Worm (Caenorhabditis elegans) whole organism, L4 larva: ENCODE data around the gene F44F4.15.

ENCODE experiments used
- F10B5.3 ChIP-seq: sonication (generic microtip); optimal IDR thresholded peaks from 2 replicates; lab custom pipeline; 2016; ENCODE audit warnings: mild to moderate bottlenecking, missing genetic modification characterization, missing compliant biosample characterization
- T20F7.1 ChIP-seq: fragments of 200-800 bp; sonication (Bioruptor generic); optimal IDR thresholded peaks from 2 replicates; lab custom pipeline; 2018; ENCODE audit warnings: mild to moderate bottlenecking, missing genetic modification characterization, missing compliant biosample characterization
- Y105C5A.15 ChIP-seq: fragments of 200-800 bp; sonication (Bioruptor generic); IDR thresholded peaks from 2 replicates; pipeline ENCODE4 v1.3.6; 2022; ENCODE audit warnings: missing genetic modification characterization, missing compliant biosample characterization
- Y5F2A.4 ChIP-seq: fragments of 200-800 bp; sonication (Bioruptor generic); optimal IDR thresholded peaks from 2 replicates; lab custom pipeline; 2018; ENCODE audit warnings: mild to moderate bottlenecking, missing genetic modification characterization, missing compliant biosample characterization
- ZK337.2 ChIP-seq: fragments of 200-800 bp; sonication (Bioruptor generic); IDR thresholded peaks from 2 replicates; pipeline ENCODE4 v1.3.6; 2022; ENCODE audit warnings: missing genetic modification reagents, missing genetic modification characterization, missing compliant biosample characterization
- ZK546.5 ChIP-seq, 2 experiments: sonication (generic microtip); optimal IDR thresholded peaks; 2 replicates each; lab custom pipeline; 2017; ENCODE audit warnings: missing biosample characterization in 2 of 2, missing genetic modification characterization in 2 of 2
- ama-1 ChIP-seq: fragments of 150-350 bp; optimal IDR thresholded peaks from 2 replicates; lab custom pipeline; 2014; ENCODE audit warnings: inconsistent platforms, mixed read lengths
- daf-16 ChIP-seq, 3 experiments: sonication (generic microtip); optimal IDR thresholded peaks; 2 replicates each; lab custom pipeline; 2016 to 2017; ENCODE audit warnings: missing genetic modification characterization in 3 of 3, missing genetic modification reagents in 3 of 3, mild to moderate bottlenecking in 2 of 3, missing compliant biosample characterization in 2 of 3, missing biosample characterization in 1 of 3, moderate library complexity in 1 of 3
- daf-8 ChIP-seq: fragments of 200-800 bp; sonication (Bioruptor generic); IDR thresholded peaks from 2 replicates; pipeline ENCODE4 v1.3.6; 2022; ENCODE audit warnings: missing genetic modification characterization, missing compliant biosample characterization
- dmd-6 ChIP-seq: fragments of 200-800 bp; sonication (Bioruptor generic); IDR thresholded peaks from 2 replicates; pipeline ENCODE4 v1.3.6; 2022; ENCODE audit warnings: missing genetic modification reagents, missing genetic modification characterization, missing compliant biosample characterization
- dve-1 ChIP-seq: sonication (generic microtip); optimal IDR thresholded peaks from 2 replicates; lab custom pipeline; 2017; ENCODE audit warnings: antibody characterized with exemption, mild to moderate bottlenecking, missing genetic modification characterization, missing compliant biosample characterization; ENCODE audit not compliant: insufficient read depth
- fkh-10 ChIP-seq: fragments of 150-350 bp; optimal IDR thresholded peaks from 2 replicates; lab custom pipeline; 2014; ENCODE audit warnings: missing biosample characterization, missing genetic modification reagents, missing genetic modification characterization
- fos-1 ChIP-seq: fragments of 150-350 bp; optimal IDR thresholded peaks from 2 replicates; lab custom pipeline; 2014; ENCODE audit warnings: missing biosample characterization, missing genetic modification characterization
- hlh-11 ChIP-seq: fragments of 200-800 bp; sonication (Bioruptor generic); optimal IDR thresholded peaks from 2 replicates; lab custom pipeline; 2018; ENCODE audit warnings: mild to moderate bottlenecking, missing genetic modification characterization, missing compliant biosample characterization
- hmg-1.1 ChIP-seq: fragments of 200-800 bp; sonication (Bioruptor generic); IDR thresholded peaks from 2 replicates; pipeline ENCODE4 v1.3.6; 2022; ENCODE audit warnings: missing genetic modification reagents, missing genetic modification characterization, missing compliant biosample characterization
- jun-1 ChIP-seq: fragments of 150-350 bp; optimal IDR thresholded peaks from 2 replicates; lab custom pipeline; 2014; ENCODE audit warnings: missing biosample characterization, missing genetic modification reagents, missing genetic modification characterization
- lin-13 ChIP-seq: fragments of 150-350 bp; optimal IDR thresholded peaks from 2 replicates; lab custom pipeline; 2014; ENCODE audit warnings: missing biosample characterization, missing genetic modification reagents, missing genetic modification characterization
- lin-38 ChIP-seq: fragments of 200-800 bp; sonication (Bioruptor generic); IDR thresholded peaks from 2 replicates; pipeline ENCODE4 v1.3.6; 2022; ENCODE audit warnings: missing genetic modification reagents, missing genetic modification characterization, missing compliant biosample characterization
- lin-39 ChIP-seq: fragments of 150-350 bp; optimal IDR thresholded peaks from 2 replicates; lab custom pipeline; 2014; ENCODE audit warnings: missing biosample characterization, missing genetic modification reagents, missing genetic modification characterization
- madf-9 ChIP-seq: fragments of 200-800 bp; sonication (Bioruptor generic); conservative IDR thresholded peaks from 2 replicates; pipeline ENCODE4 v1.3.6; 2022; ENCODE audit warnings: missing genetic modification reagents, missing genetic modification characterization, missing compliant biosample characterization
- mdt-29 ChIP-seq: fragments of 200-800 bp; sonication (Bioruptor generic); IDR thresholded peaks from 2 replicates; pipeline ENCODE4 v1.3.6; 2022; ENCODE audit warnings: missing genetic modification reagents, missing genetic modification characterization, missing compliant biosample characterization
- mxl-3 ChIP-seq: fragments of 200-800 bp; sonication (Bioruptor generic); optimal IDR thresholded peaks from 2 replicates; lab custom pipeline; 2018; ENCODE audit warnings: mild to moderate bottlenecking, missing genetic modification characterization, missing compliant biosample characterization
- nhr-102 ChIP-seq: sonication (generic microtip); optimal IDR thresholded peaks from 2 replicates; lab custom pipeline; 2016; ENCODE audit warnings: mild to moderate bottlenecking, missing genetic modification characterization, moderate library complexity, missing compliant biosample characterization
- nhr-11 ChIP-seq: fragments of 150-350 bp; optimal IDR thresholded peaks from 2 replicates; lab custom pipeline; 2014; ENCODE audit warnings: missing biosample characterization, missing genetic modification characterization
- nhr-28 ChIP-seq: fragments of 150-350 bp; optimal IDR thresholded peaks from 2 replicates; lab custom pipeline; 2014; ENCODE audit warnings: missing biosample characterization, missing genetic modification characterization
- nhr-76 ChIP-seq: fragments of 150-350 bp; optimal IDR thresholded peaks from 2 replicates; lab custom pipeline; 2014; ENCODE audit warnings: missing biosample characterization, missing genetic modification characterization
- nhr-77 ChIP-seq: fragments of 150-350 bp; optimal IDR thresholded peaks from 2 replicates; lab custom pipeline; 2014; ENCODE audit warnings: missing biosample characterization, missing genetic modification characterization
- pha-4 ChIP-seq, 2 experiments: fragments of 150-350 bp in 1 of 2; fragments of 200-800 bp in 1 of 2; sonication (Bioruptor generic) in 1 of 2; IDR thresholded peaks in 1 of 2; optimal IDR thresholded peaks in 1 of 2; 2 replicates each; pipeline versions ENCODE4 v1.3.6 to Lab custom; 2014 to 2022; ENCODE audit warnings: missing genetic modification characterization in 2 of 2, missing genetic modification reagents in 2 of 2, missing biosample characterization in 1 of 2, missing compliant biosample characterization in 1 of 2
- pqm-1 ChIP-seq: sonication (generic microtip); optimal IDR thresholded peaks from 2 replicates; lab custom pipeline; 2017; ENCODE audit warnings: missing biosample characterization, missing genetic modification characterization
- rbr-2 ChIP-seq: sonication (generic microtip); optimal IDR thresholded peaks from 2 replicates; lab custom pipeline; 2016; ENCODE audit warnings: missing genotype, missing genetic modification characterization, missing compliant biosample characterization
- sdz-12 ChIP-seq: fragments of 200-800 bp; sonication (Bioruptor generic); optimal IDR thresholded peaks from 2 replicates; lab custom pipeline; 2018; ENCODE audit warnings: mild to moderate bottlenecking, missing genetic modification characterization, missing compliant biosample characterization
- tag-97 ChIP-seq: fragments of 200-800 bp; sonication (Bioruptor generic); IDR thresholded peaks from 2 replicates; pipeline ENCODE4 v1.3.6; 2022; ENCODE audit warnings: missing genetic modification characterization, missing compliant biosample characterization
- unc-39 ChIP-seq: sonication (generic microtip); optimal IDR thresholded peaks from 2 replicates; lab custom pipeline; 2017; ENCODE audit warnings: missing biosample characterization, missing genetic modification characterization
- unc-62 ChIP-seq, 3 experiments: fragments of 150-350 bp in 1 of 3; sonication (generic microtip); optimal IDR thresholded peaks in 2 of 3; peaks in 1 of 3; 1 replicate in 1 of 3; 2 replicates in 2 of 3; lab custom pipeline; 2014 to 2017; ENCODE audit warnings: missing biosample characterization in 3 of 3, missing genetic modification characterization in 3 of 3, missing genetic modification reagents in 3 of 3, missing genotype in 1 of 3
- zag-1 ChIP-seq: fragments of 150-350 bp; optimal IDR thresholded peaks from 2 replicates; lab custom pipeline; 2014; ENCODE audit warnings: missing biosample characterization, missing genetic modification characterization
- zip-11 ChIP-seq: fragments of 200-800 bp; sonication (Bioruptor generic); IDR thresholded peaks from 2 replicates; pipeline ENCODE4 v1.3.6; 2022; ENCODE audit warnings: missing genetic modification characterization, missing compliant biosample characterization

Gene F44F4.15

DNA sequence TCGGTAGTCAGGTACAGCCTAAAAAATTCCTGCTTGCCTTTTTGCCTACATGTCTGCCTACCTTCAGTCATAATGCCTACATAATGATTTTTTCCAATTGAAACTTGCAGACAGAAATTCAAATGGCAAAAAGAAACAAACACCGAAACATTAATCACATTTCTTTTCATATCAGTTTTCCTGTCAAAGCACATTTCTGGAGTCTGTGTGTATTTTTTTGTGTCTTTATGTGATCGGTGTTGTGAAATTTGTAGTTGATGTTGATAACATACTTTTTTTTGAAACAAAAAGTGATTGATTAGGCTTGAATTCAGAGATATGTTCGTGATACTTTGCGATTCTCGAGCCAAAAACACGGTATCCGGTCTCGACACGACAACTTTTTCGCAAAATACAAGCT, 34.9 kb downstream of the F44F4.15 start:
- TF ChIP-seq daf-8 (GFP tag; lab: Robert Waterston, UW) (no peak), T20F7.1 (no peak), ZK546.5 (tag; optimal IDR thresholded peaks at IDR 0.05; lab: Kevin White, UChicago) (no peak), lin-38 (GFP tag; lab: Robert Waterston, UW) (no peak), ZK337.2 (GFP tag; lab: Robert Waterston, UW) (no peak), daf-16 (GFP tag; optimal IDR thresholded peaks at IDR 0.05; lab: Kevin White, UChicago) (no peak), daf-16 (tag; optimal IDR thresholded peaks at IDR 0.05; lab: Kevin White, UChicago) (peak; percentile 74), fkh-10 (no peak), dmd-6 (GFP tag; lab: Robert Waterston, UW) (peak; percentile 41; the same call in 1 of the 2 replicates), unc-39 (tag; lab: Kevin White, UChicago) (no peak), mdt-29 (no peak), lin-39 (no peak), mxl-3 (GFP tag; lab: Kevin White, UChicago) (peak; percentile 32), fos-1 (no peak), zip-11 (GFP tag; lab: Robert Waterston, UW) (no peak), lin-13 (no peak), pqm-1 (peak; percentile 69), nhr-76 (tag; lab: Kevin White, UChicago) (no peak), hlh-11 (peak; percentile 39), jun-1 (tag; lab: Kevin White, UChicago) (no peak), unc-62 (GFP tag; optimal IDR thresholded peaks at IDR 0.05 in 1 of 2; lab: Kevin White, UChicago) (peak in 1 of 2 experiments; percentile 14), unc-62 (tag; optimal IDR thresholded peaks at IDR 0.05; lab: Kevin White, UChicago) (no peak), nhr-28 (tag; lab: Kevin White, UChicago) (peak; percentile 99), Y5F2A.4 (GFP tag; lab: Kevin White, UChicago) (no peak), dve-1 (peak; percentile 32), sdz-12 (GFP tag; lab: Kevin White, UChicago) (no peak)

DNA sequence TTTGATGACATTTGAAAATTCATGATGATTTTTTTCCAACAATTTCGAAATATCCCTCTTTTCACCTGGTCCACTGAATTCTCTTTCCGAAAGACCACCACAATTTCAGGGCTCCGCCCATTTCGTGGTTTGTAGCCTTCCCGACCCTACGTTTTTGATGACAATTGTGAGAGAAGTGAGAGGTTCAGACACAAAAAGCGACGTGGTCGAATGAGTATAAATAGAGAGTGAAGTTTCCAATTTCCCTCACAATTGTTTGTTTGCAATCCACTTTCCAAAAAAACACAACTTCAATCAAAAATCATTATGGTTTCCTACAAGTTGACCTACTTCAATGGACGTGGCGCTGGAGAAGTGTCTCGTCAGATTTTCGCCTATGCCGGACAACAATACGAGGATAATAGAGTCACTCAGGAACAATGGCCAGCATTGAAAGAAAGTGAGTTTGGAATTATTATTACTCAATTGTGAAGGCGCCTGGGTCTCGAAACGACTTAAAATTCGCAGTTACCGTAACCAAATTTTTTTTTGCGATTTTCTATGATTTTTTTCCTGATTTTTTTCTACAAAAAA, 35.7 kb downstream of the F44F4.15 start, which contains the start of gene gst-5:
Gene gst-5, plus strand, starts transcription at position 246 of the 573 bp plus-strand sequence.
- TF ChIP-seq madf-9 (GFP tag; lab: Robert Waterston, UW) (no peak), rbr-2 (tag; lab: Kevin White, UChicago) (no peak), daf-16 (GFP tag; optimal IDR thresholded peaks at IDR 0.05; lab: Kevin White, UChicago) (no peak), daf-16 (tag; optimal IDR thresholded peaks at IDR 0.05; lab: Kevin White, UChicago) (peak; percentile 68), nhr-11 (tag; lab: Kevin White, UChicago) (peak; percentile 58), nhr-102 (peak; percentile 55), nhr-77 (tag; lab: Kevin White, UChicago) (peak; percentile 1), tag-97 (GFP tag; lab: Robert Waterston, UW) (no peak), F10B5.3 (tag; lab: Kevin White, UChicago) (no peak), zag-1 (tag; lab: Kevin White, UChicago) (no peak), unc-39 (tag; lab: Kevin White, UChicago) (no peak), dmd-6 (GFP tag; lab: Robert Waterston, UW) (peak; percentile 24; the same call in 1 of the 2 replicates), hmg-1.1 (GFP tag; lab: Robert Waterston, UW) (peak; percentile 31; the same call in 1 of the 2 replicates), nhr-28 (tag; lab: Kevin White, UChicago) (peak; percentile 98), ama-1 (lab: Kevin White, UChicago) (no peak), ZK546.5 (tag; optimal IDR thresholded peaks at IDR 0.05; lab: Kevin White, UChicago) (no peak), mdt-29 (no peak), Y105C5A.15 (GFP tag; lab: Robert Waterston, UW) (no peak), unc-62 (GFP tag; optimal IDR thresholded peaks at IDR 0.05 in 1 of 2; lab: Kevin White, UChicago) (peak in 1 of 2 experiments; percentile 31), unc-62 (tag; optimal IDR thresholded peaks at IDR 0.05; lab: Kevin White, UChicago) (no peak), hlh-11 (peak; percentile 37), pqm-1 (peak; percentile 38), pha-4 (GFP tag; IDR thresholded peaks at IDR 0.05; lab: Robert Waterston, UW) (0 out of 2 replicates have a peak, but pooled peaks have one; percentile 11), pha-4 (tag; optimal IDR thresholded peaks at IDR 0.05; lab: Kevin White, UChicago) (no peak), mxl-3 (GFP tag; lab: Kevin White, UChicago) (peak; percentile 92)
